Worm (Caenorhabditis elegans): ENCODE measurements around the gene R31.2.

R31.2 gene

ce11 chrV:11958343-11959291 is 41.2 kb downstream of the R31.2 start, which contains the start of gene F58H1.5:
F58H1.5 (plus strand) TSS chrV:11958393.
- no peak for TF ChIP-seq F57A8.1 (GFP tag; optimal IDR thresholded peaks at IDR 0.05)
- no peak for TF ChIP-seq mcd-1 (GFP tag; IDR thresholded peaks at IDR 0.05)
- no peak for TF ChIP-seq atf-7 (tag; optimal IDR thresholded peaks at IDR 0.05)
- no peak for TF ChIP-seq aptf-3 (GFP tag; IDR thresholded peaks at IDR 0.05)
- TF ChIP-seq F23B12.7 (tag; optimal IDR thresholded peaks at IDR 0.05; ENCODE audit: insufficient read depth) = no peak
- no peak for TF ChIP-seq ekl-4 (GFP tag; IDR thresholded peaks at IDR 0.05)
- TF ChIP-seq T26A5.8 (tag; optimal IDR thresholded peaks at IDR 0.05) = no peak
- TF ChIP-seq die-1 (tag; optimal IDR thresholded peaks at IDR 0.05) = no peak
- no peak for TF ChIP-seq ceh-79 (tag; optimal IDR thresholded peaks at IDR 0.05)
- no peak for TF ChIP-seq nhr-179 (tag; optimal IDR thresholded peaks at IDR 0.05)
- no peak for TF ChIP-seq ZK185.1 (tag; optimal IDR thresholded peaks at IDR 0.05; ENCODE audit: poor library complexity, severe bottlenecking)
- TF ChIP-seq Y67H2A.10 (GFP tag; conservative IDR thresholded peaks at IDR 0.05) = no peak
- no peak for TF ChIP-seq attf-3 (GFP tag; conservative IDR thresholded peaks at IDR 0.05)
- TF ChIP-seq F10E7.11 (tag; optimal IDR thresholded peaks at IDR 0.05) = no peak
- TF ChIP-seq bed-1 (GFP tag; IDR thresholded peaks at IDR 0.05) = no peak
- TF ChIP-seq efl-1 (GFP tag; optimal IDR thresholded peaks at IDR 0.05) = no peak
- TF ChIP-seq nfyb-1 (GFP tag; IDR thresholded peaks at IDR 0.05) = no peak
- TF ChIP-seq K12H6.12 (tag; optimal IDR thresholded peaks at IDR 0.05) = no peak
- no peak for TF ChIP-seq dox-1 (GFP tag; IDR thresholded peaks at IDR 0.05)
- no peak for TF ChIP-seq lin-26 (GFP tag; IDR thresholded peaks at IDR 0.05)

- TF ChIP-seq T26A5.8 (tag; optimal IDR thresholded peaks at IDR 0.05) (no peak), snpc-1.3 (tag; optimal IDR thresholded peaks at IDR 0.05; ENCODE audit: insufficient read depth) (no peak), T07F8.4 (tag; optimal IDR thresholded peaks at IDR 0.05) (no peak), ztf-28 (GFP tag; IDR thresholded peaks at IDR 0.05) (no peak), ceh-40 (GFP tag; IDR thresholded peaks at IDR 0.05) (no peak), F33H1.4 (GFP tag; IDR thresholded peaks at IDR 0.05) (no peak), bed-2 (GFP tag; IDR thresholded peaks at IDR 0.05) (no peak), tbx-9 (tag; optimal IDR thresholded peaks at IDR 0.05; ENCODE audit: borderline replicate concordance) (no peak), ztf-25 (GFP tag; IDR thresholded peaks at IDR 0.05) (no peak), rec-8 (tag; optimal IDR thresholded peaks at IDR 0.05) (no peak), aptf-2 (GFP tag; conservative IDR thresholded peaks at IDR 0.05) (no peak), ztf-26 (tag; optimal IDR thresholded peaks at IDR 0.05) (no peak), let-607 (tag; optimal IDR thresholded peaks at IDR 0.05) (no peak), hrde-1 (tag; optimal IDR thresholded peaks at IDR 0.05; ENCODE audit: borderline replicate concordance) (no peak), Y95B8A.8 (GFP tag; IDR thresholded peaks at IDR 0.05) (no peak), nhr-179 (tag; optimal IDR thresholded peaks at IDR 0.05) (no peak), zfh-2 (GFP tag; conservative IDR thresholded peaks at IDR 0.05) (no peak), ama-1 (optimal IDR thresholded peaks at IDR 0.05) (no peak), ama-1 (GFP tag; optimal IDR thresholded peaks at IDR 0.05) (no peak), sptf-2 (GFP tag; optimal IDR thresholded peaks at IDR 0.05) (no peak)
Measured at ce11 chrV:11960084-11960830, 42.9 kb downstream of the R31.2 start.

All from whole organism, young adult.